Worm (Caenorhabditis elegans) whole organism, L4 larva: ENCODE results near the gene rfp-1.

Experiments used
- F10B5.3 ChIP-seq: sonication (generic microtip); optimal IDR thresholded peaks from 2 replicates; lab custom pipeline; 2016; ENCODE audit warnings: mild to moderate bottlenecking, missing genetic modification characterization, missing compliant biosample characterization
- F49E8.2 ChIP-seq: sonication (generic microtip); optimal IDR thresholded peaks from 2 replicates; lab custom pipeline; 2016; ENCODE audit warnings: missing compliant biosample characterization, mild to moderate bottlenecking, missing genetic modification characterization, borderline replicate concordance
- T20F7.1 ChIP-seq: fragments of 200-800 bp; sonication (Bioruptor generic); optimal IDR thresholded peaks from 2 replicates; lab custom pipeline; 2018; ENCODE audit warnings: mild to moderate bottlenecking, missing genetic modification characterization, missing compliant biosample characterization
- T26A8.4 ChIP-seq: fragments of 200-800 bp; sonication (Bioruptor generic); IDR thresholded peaks from 2 replicates; pipeline ENCODE4 v1.3.6; 2022; ENCODE audit warnings: missing genetic modification characterization, missing compliant biosample characterization
- Y5F2A.4 ChIP-seq: fragments of 200-800 bp; sonication (Bioruptor generic); optimal IDR thresholded peaks from 2 replicates; lab custom pipeline; 2018; ENCODE audit warnings: mild to moderate bottlenecking, missing genetic modification characterization, missing compliant biosample characterization
- ZK337.2 ChIP-seq: fragments of 200-800 bp; sonication (Bioruptor generic); IDR thresholded peaks from 2 replicates; pipeline ENCODE4 v1.3.6; 2022; ENCODE audit warnings: missing genetic modification reagents, missing genetic modification characterization, missing compliant biosample characterization
- ZK546.5 ChIP-seq, 2 experiments: sonication (generic microtip); optimal IDR thresholded peaks; 2 replicates each; lab custom pipeline; 2017; ENCODE audit warnings: missing biosample characterization in 2 of 2, missing genetic modification characterization in 2 of 2
- aha-1 ChIP-seq: fragments of 150-350 bp; peaks from one replicate; lab custom pipeline; 2014; ENCODE audit warnings: missing biosample characterization, missing genetic modification characterization
- arid-1 ChIP-seq: fragments of 200-800 bp; sonication (Bioruptor generic); conservative IDR thresholded peaks from 2 replicates; pipeline ENCODE4 v1.3.6; 2022; ENCODE audit warnings: missing genetic modification reagents, missing genetic modification characterization, missing compliant biosample characterization
- ces-1 ChIP-seq: fragments of 150-350 bp; sonication (generic microtip); optimal IDR thresholded peaks from 4 replicates; lab custom pipeline; 2014; ENCODE audit warnings: missing biosample characterization, missing genetic modification reagents, missing genetic modification characterization
- dve-1 ChIP-seq: sonication (generic microtip); optimal IDR thresholded peaks from 2 replicates; lab custom pipeline; 2017; ENCODE audit warnings: antibody characterized with exemption, mild to moderate bottlenecking, missing genetic modification characterization, missing compliant biosample characterization; ENCODE audit not compliant: insufficient read depth
- gei-8 ChIP-seq: fragments of 200-800 bp; sonication (Bioruptor generic); optimal IDR thresholded peaks from 2 replicates; lab custom pipeline; 2018; ENCODE audit warnings: mild to moderate bottlenecking, missing genetic modification characterization, missing compliant biosample characterization
- lin-15B ChIP-seq: fragments of 150-350 bp; sonication (generic microtip); optimal IDR thresholded peaks from 3 replicates; lab custom pipeline; 2014; ENCODE audit warnings: missing biosample characterization, missing genetic modification characterization
- lir-3 ChIP-seq: sonication (generic microtip); optimal IDR thresholded peaks from 2 replicates; lab custom pipeline; 2016; ENCODE audit warnings: mild to moderate bottlenecking, missing genetic modification characterization, missing compliant biosample characterization
- mdl-1 ChIP-seq, 2 experiments: fragments of 150-350 bp in 1 of 2; sonication (generic microtip) in 1 of 2; optimal IDR thresholded peaks; 2 replicates each; lab custom pipeline; 2014 to 2017; ENCODE audit warnings: missing biosample characterization in 2 of 2, missing genetic modification characterization in 2 of 2
- mes-2 ChIP-seq: sonication (generic microtip); optimal IDR thresholded peaks from 2 replicates; lab custom pipeline; 2016; ENCODE audit warnings: missing genotype, mild to moderate bottlenecking, missing genetic modification characterization, missing compliant biosample characterization; ENCODE audit not compliant: poor library complexity, severe bottlenecking
- nhr-11 ChIP-seq: fragments of 150-350 bp; optimal IDR thresholded peaks from 2 replicates; lab custom pipeline; 2014; ENCODE audit warnings: missing biosample characterization, missing genetic modification characterization
- nhr-111 ChIP-seq: fragments of 200-800 bp; sonication (Bioruptor generic); optimal IDR thresholded peaks from 2 replicates; lab custom pipeline; 2018; ENCODE audit warnings: mild to moderate bottlenecking, missing genetic modification characterization, missing compliant biosample characterization
- nhr-237 ChIP-seq: sonication (generic microtip); optimal IDR thresholded peaks from 2 replicates; lab custom pipeline; 2017; ENCODE audit warnings: missing biosample characterization, missing genetic modification characterization
- nhr-28 ChIP-seq: fragments of 150-350 bp; optimal IDR thresholded peaks from 2 replicates; lab custom pipeline; 2014; ENCODE audit warnings: missing biosample characterization, missing genetic modification characterization
- rbr-2 ChIP-seq: sonication (generic microtip); optimal IDR thresholded peaks from 2 replicates; lab custom pipeline; 2016; ENCODE audit warnings: missing genotype, missing genetic modification characterization, missing compliant biosample characterization
- unc-39 ChIP-seq: sonication (generic microtip); optimal IDR thresholded peaks from 2 replicates; lab custom pipeline; 2017; ENCODE audit warnings: missing biosample characterization, missing genetic modification characterization
- zip-11 ChIP-seq: fragments of 200-800 bp; sonication (Bioruptor generic); IDR thresholded peaks from 2 replicates; pipeline ENCODE4 v1.3.6; 2022; ENCODE audit warnings: missing genetic modification characterization, missing compliant biosample characterization
- ztf-7 ChIP-seq: fragments of 150-350 bp; optimal IDR thresholded peaks from 2 replicates; lab custom pipeline; 2014; ENCODE audit warnings: missing biosample characterization, missing genetic modification characterization

The rfp-1 gene

ce11 chrIII:8411976-8412375, 53.6 kb downstream of the rfp-1 start (continued):
- TF ChIP-seq ztf-7 (tag; lab: Kevin White, UChicago) (peak; percentile 42), ZK546.5 (tag; optimal IDR thresholded peaks at IDR 0.05; lab: Kevin White, UChicago) (no peak), rbr-2 (peak; percentile 80), T20F7.1 (GFP tag; lab: Kevin White, UChicago) (peak; percentile 81), lin-15B (no peak), nhr-111 (GFP tag; lab: Kevin White, UChicago) (no peak), F49E8.2 (no peak), nhr-237 (no peak), Y5F2A.4 (GFP tag; lab: Kevin White, UChicago) (no peak), unc-39 (tag; lab: Kevin White, UChicago) (no peak), gei-8 (GFP tag; lab: Kevin White, UChicago) (no peak), ZK337.2 (GFP tag; lab: Robert Waterston, UW) (no peak), mes-2 (peak; percentile 74), T26A8.4 (peak; percentile 25; the same call in 1 of the 2 replicates), nhr-11 (no peak), zip-11 (GFP tag; lab: Robert Waterston, UW) (no peak), dve-1 (tag; lab: Kevin White, UChicago) (peak; percentile 94), ces-1 (GFP tag; lab: Kevin White, UChicago) (no peak), lir-3 (tag; lab: Kevin White, UChicago) (no peak), F10B5.3 (tag; lab: Kevin White, UChicago) (no peak), arid-1 (GFP tag; lab: Robert Waterston, UW) (no peak), nhr-28 (peak; percentile 80), mdl-1 (tag; optimal IDR thresholded peaks at IDR 0.05; lab: Kevin White, UChicago) (peak in 1 of 2 experiments; percentile 68), aha-1 (tag; lab: Kevin White, UChicago) (peak; percentile 90)
